Fruit fly (Drosophila melanogaster) whole organism, embryonic: ENCODE data around the gene CG15498.

ENCODE experiments used
- CG10209 ChIP-seq: fragments of 200-800 bp; sonication (Bioruptor generic); optimal IDR thresholded peaks from 3 replicates; lab custom pipeline; 2017; ENCODE audit warnings: missing biosample characterization, mild to moderate bottlenecking, missing genetic modification characterization, missing genetic modification reagents
- CG12942 ChIP-seq: fragments of 200-800 bp; sonication (Bioruptor generic); optimal IDR thresholded peaks from 3 replicates; lab custom pipeline; 2016; ENCODE audit warnings: missing biosample characterization, missing genetic modification characterization
- CG17912 ChIP-seq: fragments of 200-800 bp; sonication (Bioruptor generic); optimal IDR thresholded peaks from 2 replicates; lab custom pipeline; 2018; ENCODE audit warnings: missing biosample characterization, mild to moderate bottlenecking, missing genetic modification characterization
- CG3838 ChIP-seq: fragments of 200-800 bp; sonication (Bioruptor generic); optimal IDR thresholded peaks from 3 replicates; lab custom pipeline; 2016; ENCODE audit warnings: missing biosample characterization, missing genetic modification characterization
- CG4617 ChIP-seq: fragments of 200-800 bp; sonication (Bioruptor generic); optimal IDR thresholded peaks from 3 replicates; lab custom pipeline; 2016; ENCODE audit warnings: missing biosample characterization, missing genetic modification characterization, borderline replicate concordance
- Ets97D ChIP-seq: fragments of 200-800 bp; sonication (Bioruptor generic); optimal IDR thresholded peaks from 3 replicates; lab custom pipeline; 2016; ENCODE audit warnings: missing biosample characterization, missing genetic modification characterization
- Lim3 ChIP-seq: fragments of 200-800 bp; sonication (Bioruptor generic); IDR thresholded peaks from 2 replicates; pipeline ENCODE4 v1.3.6; 2022; ENCODE audit warnings: missing biosample characterization, missing genetic modification characterization
- MESR4 ChIP-seq: fragments of 200-800 bp; sonication (Bioruptor generic); optimal IDR thresholded peaks from 2 replicates; lab custom pipeline; 2018; ENCODE audit warnings: missing biosample characterization, mild to moderate bottlenecking, missing genetic modification characterization, moderate library complexity
- Spps ChIP-seq: fragments of 200-800 bp; sonication (Bioruptor generic); optimal IDR thresholded peaks from 2 replicates; lab custom pipeline; 2018; ENCODE audit warnings: missing biosample characterization, mild to moderate bottlenecking, missing genetic modification characterization
- chif ChIP-seq, 2 experiments: fragments of 200-800 bp; sonication (Bioruptor generic); optimal IDR thresholded peaks; 3 replicates each; lab custom pipeline; 2016; ENCODE audit warnings: missing biosample characterization in 2 of 2, missing genetic modification characterization in 2 of 2
- fu2 ChIP-seq: fragments of 200-800 bp; sonication (Bioruptor generic); optimal IDR thresholded peaks from 2 replicates; lab custom pipeline; 2016; ENCODE audit warnings: missing biosample characterization, missing genetic modification characterization
- lola ChIP-seq, 3 experiments: fragments of >200 bp in 2 of 3; fragments of 200-800 bp in 1 of 3; sonication (Bioruptor generic) in 1 of 3; optimal IDR thresholded peaks; 2 replicates each; lab custom pipeline; 2017 to 2019; ENCODE audit warnings: missing biosample characterization in 3 of 3, missing genetic modification characterization in 3 of 3, mild to moderate bottlenecking in 1 of 3, moderate library complexity in 1 of 3
- tio ChIP-seq: fragments of 200-800 bp; sonication (Bioruptor generic); optimal IDR thresholded peaks from 2 replicates; lab custom pipeline; 2017; ENCODE audit warnings: missing biosample characterization, missing genetic modification characterization, inconsistent platforms

- TF ChIP-seq CG4617 (GFP tag; lab: Kevin White, UChicago) (no peak), Ets97D (GFP tag; lab: Kevin White, UChicago) (no peak), MESR4 (GFP tag; lab: Kevin White, UChicago) (no peak), tio (no peak), Lim3 (no peak), lola (GFP tag; optimal IDR thresholded peaks at IDR 0.05; lab: Kevin White, UChicago) (no peak), CG3838 (GFP tag; lab: Kevin White, UChicago) (no peak), CG12942 (GFP tag; lab: Kevin White, UChicago) (no peak), CG10209 (no peak), chif (GFP tag; optimal IDR thresholded peaks at IDR 0.05; lab: Kevin White, UChicago) (no peak), fu2 (GFP tag; lab: Kevin White, UChicago) (no peak), CG17912 (GFP tag; lab: Kevin White, UChicago) (no peak), Spps (tag; lab: Kevin White, UChicago) (no peak)
These were observed 24.8 kb downstream of the CG15498 start for dm6 chr3R:21544107-21544506.
